Worm (Caenorhabditis elegans) whole organism, midembryonic: Measurements from ENCODE around the gene mfsd-10.

Source experiments
- T22C8.4 ChIP-seq: fragments of 200-800 bp; sonication (Bioruptor generic); IDR thresholded peaks from 2 replicates; pipeline ENCODE4 v1.3.6; 2022; ENCODE audit warnings: missing genetic modification characterization, missing compliant biosample characterization
- cog-1 ChIP-seq: sonication (generic microtip); optimal IDR thresholded peaks from 2 replicates; lab custom pipeline; 2016; ENCODE audit warnings: missing genetic modification characterization, missing compliant biosample characterization
- flt-1 ChIP-seq: fragments of 200-800 bp; sonication (Bioruptor generic); IDR thresholded peaks from 2 replicates; pipeline ENCODE4 v1.3.6; 2022; ENCODE audit warnings: missing genetic modification characterization, missing compliant biosample characterization
- klf-2 ChIP-seq: fragments of 200-800 bp; sonication (Bioruptor generic); conservative IDR thresholded peaks from 2 replicates; pipeline ENCODE4 v1.3.6; 2022; ENCODE audit warnings: missing genetic modification reagents, missing genetic modification characterization, missing compliant biosample characterization
- med-1 ChIP-seq: sonication (generic microtip); optimal IDR thresholded peaks from 2 replicates; lab custom pipeline; 2017; ENCODE audit warnings: missing genetic modification characterization, mild to moderate bottlenecking, missing compliant biosample characterization, antibody characterized with exemption, missing genetic modification reagents; ENCODE audit not compliant: insufficient read depth
- ref-1 ChIP-seq: fragments of 200-800 bp; sonication (Bioruptor generic); conservative IDR thresholded peaks from 2 replicates; pipeline ENCODE4 v1.3.6; 2022; ENCODE audit warnings: missing genetic modification reagents, missing genetic modification characterization, missing compliant biosample characterization
- tab-1 ChIP-seq: fragments of 200-800 bp; sonication (Bioruptor generic); IDR thresholded peaks from 2 replicates; pipeline ENCODE4 v1.3.6; 2022; ENCODE audit warnings: missing genetic modification characterization, missing compliant biosample characterization
- ztf-23 ChIP-seq: fragments of 200-800 bp; sonication (Bioruptor generic); IDR thresholded peaks from 2 replicates; pipeline ENCODE4 v1.3.6; 2022; ENCODE audit warnings: missing genetic modification reagents, missing genetic modification characterization, missing compliant biosample characterization
- ztf-29 ChIP-seq: fragments of 200-800 bp; sonication (Bioruptor generic); IDR thresholded peaks from 2 replicates; pipeline ENCODE4 v1.3.6; 2022; ENCODE audit warnings: missing genetic modification reagents, missing genetic modification characterization, missing compliant biosample characterization

The mfsd-10 gene

DNA sequence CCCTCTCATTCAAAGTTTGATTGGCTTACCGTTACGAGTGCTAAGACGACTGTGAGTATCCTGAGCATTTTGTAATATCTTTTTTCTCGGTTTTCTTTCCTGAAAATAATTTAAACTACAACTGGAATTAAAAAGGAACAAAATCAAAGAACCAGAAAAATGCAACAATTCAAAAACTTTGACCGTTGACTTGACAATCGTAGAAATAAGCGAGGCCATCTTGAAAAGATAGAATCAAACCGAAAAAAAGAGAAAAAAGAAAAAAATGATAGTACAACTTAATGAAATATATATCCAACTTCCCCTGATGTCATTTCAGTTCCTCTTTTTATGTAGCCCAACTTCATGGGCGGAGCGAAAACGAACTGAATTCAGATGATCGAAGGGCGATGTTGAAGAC, 6.1 kb upstream of the mfsd-10 start, which contains the start of gene F10D7.3:
Gene F10D7.3 (minus strand): TSS at position 101 of the 400 bp plus-strand sequence.
- TF ChIP-seq tab-1 (GFP tag; lab: Robert Waterston, UW) (no peak), flt-1 (GFP tag; lab: Robert Waterston, UW) (no peak), cog-1 (no peak), T22C8.4 (no peak), ztf-23 (GFP tag; lab: Robert Waterston, UW) (no peak), klf-2 (GFP tag; lab: Robert Waterston, UW) (no peak), med-1 (GFP tag; lab: Kevin White, UChicago) (no peak), ztf-29 (GFP tag; lab: Robert Waterston, UW) (no peak), ref-1 (no peak)

DNA sequence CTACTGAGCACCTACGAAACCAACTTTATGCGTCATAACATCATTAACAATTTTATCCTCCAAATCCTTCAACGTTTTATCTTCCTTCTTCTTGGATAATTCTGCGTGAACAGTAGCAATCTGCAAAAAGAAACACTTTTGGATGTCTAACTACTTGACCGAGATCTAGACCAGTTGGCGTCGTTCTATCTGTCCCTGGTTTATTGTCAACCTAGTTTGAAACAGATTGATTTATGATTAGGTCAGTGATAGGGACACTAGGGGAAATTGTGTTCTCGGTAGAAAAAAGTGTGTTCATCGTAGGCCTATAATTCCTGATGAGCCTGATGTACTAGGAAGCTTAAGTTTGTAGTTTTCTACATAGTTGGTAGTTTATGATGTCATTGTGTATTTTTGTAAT, 5.5 kb upstream of the mfsd-10 start:
- TF ChIP-seq ztf-29 (GFP tag; lab: Robert Waterston, UW) (no peak), med-1 (GFP tag; lab: Kevin White, UChicago) (no peak), cog-1 (no peak), klf-2 (GFP tag; lab: Robert Waterston, UW) (no peak), T22C8.4 (no peak), flt-1 (GFP tag; lab: Robert Waterston, UW) (no peak), tab-1 (GFP tag; lab: Robert Waterston, UW) (no peak), ztf-23 (GFP tag; lab: Robert Waterston, UW) (no peak), ref-1 (no peak)

DNA sequence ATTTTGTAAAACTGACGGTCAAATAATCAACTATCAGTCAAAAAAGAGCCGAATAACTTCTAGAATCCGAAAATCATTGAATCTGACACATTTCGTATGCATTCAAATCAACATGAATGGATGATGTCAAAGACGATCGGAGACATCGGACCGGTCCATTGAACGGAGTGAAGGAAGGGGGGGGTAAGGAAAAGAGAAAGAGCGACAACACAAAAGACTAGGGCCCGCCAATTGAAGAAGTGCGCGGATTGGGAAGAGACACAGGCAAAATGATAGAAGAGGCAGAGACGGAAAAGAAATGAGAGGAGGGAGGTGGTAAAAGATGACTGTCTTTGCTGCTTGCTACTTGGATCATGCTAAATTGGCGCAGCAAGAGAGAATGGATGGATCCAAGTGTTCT, 1.1 kb upstream of the mfsd-10 start:
- TF ChIP-seq ref-1 (no peak), T22C8.4 (no peak), tab-1 (GFP tag; lab: Robert Waterston, UW) (no peak), ztf-23 (GFP tag; lab: Robert Waterston, UW) (no peak)

DNA sequence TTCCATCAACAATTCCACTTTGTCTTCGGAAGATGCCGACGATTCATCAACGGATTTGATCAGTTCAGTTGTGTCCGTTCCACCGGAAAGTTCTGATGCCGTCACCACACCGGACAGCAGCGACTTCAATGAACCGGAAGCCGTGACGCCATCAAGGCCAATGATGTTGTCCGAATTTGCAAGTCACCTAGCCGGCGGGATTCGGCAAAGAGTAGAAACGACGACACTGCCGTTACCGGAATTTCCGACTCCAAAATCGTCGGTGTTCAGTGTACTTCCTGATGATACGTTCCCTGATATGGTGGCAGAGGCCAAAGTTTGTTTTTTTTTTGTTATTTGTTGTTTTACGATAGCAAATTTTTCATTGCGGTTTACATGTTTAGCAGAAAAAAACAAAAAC, 5.0 kb downstream of the mfsd-10 start:
- no peak for TF ChIP-seq med-1 (GFP tag; lab: Kevin White, UChicago)
- no peak for TF ChIP-seq cog-1
- no peak for TF ChIP-seq ztf-23 (GFP tag; lab: Robert Waterston, UW)
- TF ChIP-seq ref-1: no peak
- no peak for TF ChIP-seq klf-2 (GFP tag; lab: Robert Waterston, UW)

DNA sequence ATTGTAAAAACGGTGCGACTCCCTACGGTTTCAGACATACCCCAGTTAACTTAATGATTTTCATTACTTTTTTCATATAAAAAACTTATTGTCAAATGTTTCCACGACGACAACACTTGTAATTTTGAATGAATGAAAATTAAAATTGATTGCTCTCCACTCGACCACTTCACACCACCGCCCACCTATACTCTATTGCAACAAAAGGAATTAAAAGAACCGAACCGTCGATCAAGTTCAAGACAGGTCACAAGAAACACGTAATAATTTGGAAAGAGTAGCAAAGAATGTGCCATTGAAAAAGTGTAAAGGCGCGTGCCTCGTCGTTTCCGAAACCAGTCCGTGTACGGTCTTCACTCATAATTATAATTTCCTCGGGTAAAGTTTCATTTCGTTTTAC, 5.9 kb downstream of the mfsd-10 start, which contains the start of gene F10D7.11:
Gene F10D7.11 (plus strand): TSS at position 301 of the 400 bp plus-strand sequence.
- TF ChIP-seq ztf-23 (GFP tag; lab: Robert Waterston, UW) (no peak), T22C8.4 (no peak), ztf-29 (GFP tag; lab: Robert Waterston, UW) (no peak), med-1 (GFP tag; lab: Kevin White, UChicago) (no peak), ref-1 (no peak), cog-1 (no peak), tab-1 (GFP tag; lab: Robert Waterston, UW) (no peak), flt-1 (GFP tag; lab: Robert Waterston, UW) (no peak), klf-2 (GFP tag; lab: Robert Waterston, UW) (no peak)

DNA sequence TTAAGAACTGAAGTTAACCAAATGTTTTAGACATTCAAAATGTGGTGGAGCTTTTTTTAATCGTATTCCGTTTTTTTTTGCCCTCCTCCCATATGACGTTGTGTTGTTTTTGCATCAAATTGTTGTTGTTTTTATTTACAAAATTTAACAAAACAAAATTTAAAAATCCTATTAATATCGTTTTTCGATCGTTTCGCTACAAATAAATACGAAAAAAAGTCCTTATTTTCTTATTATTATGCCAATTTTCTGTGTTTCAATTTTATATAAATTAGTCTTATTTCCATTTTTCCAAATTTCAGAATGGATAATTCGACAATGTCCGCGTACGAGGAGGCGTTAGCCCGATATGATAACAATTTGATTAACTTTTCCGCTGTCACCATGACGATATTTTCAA, 9.0 kb downstream of the mfsd-10 start, which contains the start of gene npr-36:
Gene npr-36 (plus strand): TSS at position 301 of the 400 bp plus-strand sequence.
- TF ChIP-seq klf-2 (GFP tag; lab: Robert Waterston, UW): no peak
- no peak for TF ChIP-seq ref-1
- TF ChIP-seq ztf-29 (GFP tag; lab: Robert Waterston, UW): no peak

DNA sequence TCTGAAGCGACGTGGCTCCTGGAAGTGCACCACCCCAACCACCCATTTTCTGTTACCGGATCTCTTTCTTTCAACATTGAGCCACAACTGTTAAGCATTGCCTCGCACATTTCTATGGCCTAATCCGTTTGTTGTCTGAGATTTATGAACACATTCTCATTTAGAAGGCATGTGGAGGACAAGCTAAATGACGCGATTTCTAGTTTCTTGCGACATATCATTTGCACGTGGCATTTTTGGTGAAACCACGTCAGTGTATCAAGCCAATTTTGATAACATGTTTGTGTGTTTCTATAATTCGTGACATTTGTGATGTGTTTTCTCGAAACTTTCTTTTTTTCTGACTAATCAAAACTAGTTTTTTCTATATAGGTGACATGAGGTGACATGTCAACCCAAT, 11.7 kb downstream of the mfsd-10 start:
- TF ChIP-seq ref-1 (no peak), cog-1 (no peak), tab-1 (GFP tag; lab: Robert Waterston, UW) (no peak), klf-2 (GFP tag; lab: Robert Waterston, UW) (no peak), ztf-23 (GFP tag; lab: Robert Waterston, UW) (no peak), ztf-29 (GFP tag; lab: Robert Waterston, UW) (no peak)

DNA sequence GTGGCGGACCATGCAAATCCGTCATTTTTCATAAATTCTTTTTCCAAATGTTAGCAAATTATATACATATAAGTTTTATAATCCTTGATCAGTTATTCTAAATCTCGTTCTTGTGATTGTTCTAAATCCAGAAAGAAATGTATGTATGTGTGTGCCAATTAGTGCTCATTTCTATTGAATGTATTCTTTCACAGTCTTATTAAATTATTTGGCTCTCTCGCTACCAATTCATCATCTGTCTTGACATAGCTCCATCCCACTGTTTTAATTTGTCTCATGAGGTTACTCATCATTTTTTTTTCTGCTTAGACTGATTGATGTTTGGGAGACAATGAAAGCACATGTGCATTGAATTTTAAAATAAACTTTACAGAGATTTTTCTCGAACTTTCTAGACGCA, 13.0 kb downstream of the mfsd-10 start:
- TF ChIP-seq T22C8.4 (no peak), tab-1 (GFP tag; lab: Robert Waterston, UW) (no peak), klf-2 (GFP tag; lab: Robert Waterston, UW) (no peak), ztf-29 (GFP tag; lab: Robert Waterston, UW) (no peak), flt-1 (GFP tag; lab: Robert Waterston, UW) (no peak), cog-1 (no peak), med-1 (GFP tag; lab: Kevin White, UChicago) (no peak), ref-1 (no peak), ztf-23 (GFP tag; lab: Robert Waterston, UW) (no peak)

DNA sequence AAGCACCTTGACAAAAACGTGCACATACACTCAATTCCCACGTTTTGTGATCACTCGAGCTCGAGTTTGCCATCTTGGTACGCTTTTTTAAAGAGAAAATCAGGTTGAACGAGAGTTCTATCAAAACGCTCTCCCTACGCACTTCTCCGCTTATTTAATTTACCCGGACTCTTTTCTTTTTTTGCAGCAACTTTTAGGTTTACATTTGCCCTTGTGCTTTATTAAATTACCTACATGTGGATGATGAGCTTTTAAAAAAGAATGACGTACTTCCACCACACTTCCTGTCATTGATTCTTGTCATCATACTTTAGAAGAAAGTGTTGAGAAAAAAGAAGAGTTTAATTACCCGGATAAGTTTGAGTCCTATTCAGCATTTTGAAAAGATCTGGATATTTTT, 16.3 kb downstream of the mfsd-10 start:
- no peak for TF ChIP-seq flt-1 (GFP tag; lab: Robert Waterston, UW)
- TF ChIP-seq ztf-23 (GFP tag; lab: Robert Waterston, UW): no peak
- no peak for TF ChIP-seq klf-2 (GFP tag; lab: Robert Waterston, UW)
- no peak for TF ChIP-seq ref-1
- TF ChIP-seq cog-1: no peak
- TF ChIP-seq ztf-29 (GFP tag; lab: Robert Waterston, UW): no peak
- no peak for TF ChIP-seq T22C8.4
- no peak for TF ChIP-seq med-1 (GFP tag; lab: Kevin White, UChicago)
- TF ChIP-seq tab-1 (GFP tag; lab: Robert Waterston, UW): no peak

DNA sequence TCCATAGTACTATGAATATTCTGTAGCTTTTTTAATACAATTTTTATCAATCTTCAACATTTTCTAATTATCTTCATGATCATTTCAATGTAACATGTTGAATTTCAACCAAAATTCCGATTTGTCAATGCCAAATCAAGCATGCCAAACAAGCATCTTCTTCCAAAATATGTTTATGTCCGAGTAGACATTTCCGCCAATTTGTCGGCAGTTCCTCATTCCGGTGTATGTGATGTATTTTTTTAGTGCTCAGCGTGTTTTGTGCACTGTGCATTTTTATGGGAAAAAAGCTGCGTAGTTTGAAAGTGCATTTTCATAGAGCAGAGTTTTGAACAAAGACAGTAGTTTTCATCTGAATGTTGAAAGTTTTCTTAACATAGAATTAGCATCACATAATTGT, 19.0 kb downstream of the mfsd-10 start:
- no peak for TF ChIP-seq ztf-23 (GFP tag; lab: Robert Waterston, UW)
- TF ChIP-seq ref-1: no peak
- TF ChIP-seq cog-1: no peak

DNA sequence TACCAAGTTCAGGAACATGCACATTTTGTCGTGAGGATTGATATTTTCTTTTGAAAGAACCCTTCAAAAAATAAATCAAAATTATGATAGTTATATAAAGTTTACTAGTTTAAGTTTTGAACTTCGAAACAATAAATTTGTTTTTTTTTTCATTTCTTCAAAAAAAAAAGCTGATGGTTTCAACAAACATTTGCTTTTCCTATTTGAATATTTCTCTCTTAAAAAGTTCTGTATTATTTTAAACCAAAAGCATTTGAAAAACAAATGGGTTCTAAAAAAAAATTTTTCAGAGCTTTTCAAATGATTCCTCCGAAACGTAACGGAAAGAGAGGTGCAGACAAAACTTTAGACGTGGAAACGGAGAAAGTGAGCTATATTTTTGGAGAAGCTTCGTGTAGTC, 28.0 kb downstream of the mfsd-10 start, which contains the start of gene C53C11.1:
Gene C53C11.1 (plus strand): TSS at position 301 of the 400 bp plus-strand sequence.
- no peak for TF ChIP-seq cog-1
